Worm (Caenorhabditis elegans): ENCODE results near the gene unc-82.

Gene unc-82

ce11 chrIV:7487554-7488456 is 63.5 kb downstream of the unc-82 start, which contains the start of the genes his-60 and his-59 (continued):
- peak; percentile 31 for TF ChIP-seq T07F8.4 (tag; optimal IDR thresholded peaks at IDR 0.05)
- TF ChIP-seq akir-1 (GFP tag; optimal IDR thresholded peaks at IDR 0.05): no peak
- TF ChIP-seq rpc-1 (optimal IDR thresholded peaks at IDR 0.05): no peak
- no peak for TF ChIP-seq rpc-1 (tag; optimal IDR thresholded peaks at IDR 0.05)
- TF ChIP-seq madf-8 (GFP tag; conservative IDR thresholded peaks at IDR 0.05): no peak; the same call in 1 of the 2 replicates
- no peak for TF ChIP-seq nfya-1 (tag; optimal IDR thresholded peaks at IDR 0.05; ENCODE audit: borderline replicate concordance, insufficient read depth)
- TF ChIP-seq rcor-1 (GFP tag; IDR thresholded peaks at IDR 0.05): no peak; the same call in 1 of the 2 replicates
- peak; percentile 59 for TF ChIP-seq zim-3 (tag; optimal IDR thresholded peaks at IDR 0.05)
- no peak for TF ChIP-seq F22D6.2 (tag; optimal IDR thresholded peaks at IDR 0.05)
- TF ChIP-seq snpc-3.4 (tag; optimal IDR thresholded peaks at IDR 0.05): peak; percentile 51
- TF ChIP-seq aptf-2 (GFP tag; conservative IDR thresholded peaks at IDR 0.05): 0 out of 2 replicates have a peak, but pooled peaks have one; percentile 12
- peak; percentile 51 for TF ChIP-seq egrh-3 (GFP tag; IDR thresholded peaks at IDR 0.05)
- TF ChIP-seq B0035.1 (tag; optimal IDR thresholded peaks at IDR 0.05): no peak
- no peak for TF ChIP-seq lin-40 (tag; optimal IDR thresholded peaks at IDR 0.05)

ce11 chrIV:7488457-7488783 is 64.1 kb downstream of the unc-82 start:
- TF ChIP-seq F33H1.4 (GFP tag; IDR thresholded peaks at IDR 0.05) (no peak), madf-6 (GFP tag; IDR thresholded peaks at IDR 0.05) (peak; percentile 63), bed-1 (GFP tag; IDR thresholded peaks at IDR 0.05) (no peak), F39B2.1 (GFP tag; IDR thresholded peaks at IDR 0.05) (peak; percentile 13; the same call in 1 of the 2 replicates), zfh-2 (GFP tag; conservative IDR thresholded peaks at IDR 0.05) (no peak), lin-54 (GFP tag; optimal IDR thresholded peaks at IDR 0.05) (peak; percentile 35), lir-1 (GFP tag; conservative IDR thresholded peaks at IDR 0.05) (no peak), hmg-20 (GFP tag; IDR thresholded peaks at IDR 0.05) (no peak), attf-6 (GFP tag; IDR thresholded peaks at IDR 0.05) (peak; percentile 63), tbx-9 (tag; optimal IDR thresholded peaks at IDR 0.05; ENCODE audit: borderline replicate concordance) (no peak), K11D2.4 (GFP tag; IDR thresholded peaks at IDR 0.05) (no peak), attf-3 (GFP tag; conservative IDR thresholded peaks at IDR 0.05) (no peak), hlh-12 (tag; optimal IDR thresholded peaks at IDR 0.05) (no peak), nfya-1 (tag; optimal IDR thresholded peaks at IDR 0.05; ENCODE audit: borderline replicate concordance, insufficient read depth) (no peak), tlf-1 (GFP tag; optimal IDR thresholded peaks at IDR 0.05) (peak; percentile 51), F55B11.4 (tag; optimal IDR thresholded peaks at IDR 0.05; ENCODE audit: borderline replicate concordance, insufficient read depth) (no peak), B0035.1 (tag; optimal IDR thresholded peaks at IDR 0.05) (no peak), hlh-26 (GFP tag; conservative IDR thresholded peaks at IDR 0.05) (no peak), cebp-2 (GFP tag; IDR thresholded peaks at IDR 0.05) (peak; percentile 75; the same call in 1 of the 2 replicates), athp-1 (tag; optimal IDR thresholded peaks at IDR 0.05) (peak; percentile 27), atf-7 (tag; optimal IDR thresholded peaks at IDR 0.05) (no peak), Y53G8AR.9 (GFP tag; conservative IDR thresholded peaks at IDR 0.05) (peak; percentile 85), nhr-27 (tag; optimal IDR thresholded peaks at IDR 0.05) (no peak), T07F8.4 (tag; optimal IDR thresholded peaks at IDR 0.05) (no peak), nfyb-1 (GFP tag; IDR thresholded peaks at IDR 0.05) (no peak), B0336.3 (GFP tag; IDR thresholded peaks at IDR 0.05) (peak; percentile 84), rcor-1 (GFP tag; IDR thresholded peaks at IDR 0.05) (no peak), F23B12.7 (tag; optimal IDR thresholded peaks at IDR 0.05; ENCODE audit: insufficient read depth) (no peak), him-1 (tag; optimal IDR thresholded peaks at IDR 0.05) (no peak), sdz-38 (tag; optimal IDR thresholded peaks at IDR 0.05) (no peak), lin-35 (GFP tag; optimal IDR thresholded peaks at IDR 0.05) (no peak), F37B4.10 (GFP tag; IDR thresholded peaks at IDR 0.05) (0 out of 2 replicates have a peak, but pooled peaks have one; percentile 2), B0019.2 (GFP tag; conservative IDR thresholded peaks at IDR 0.05) (no peak), snpc-4 (GFP tag; optimal IDR thresholded peaks at IDR 0.05) (no peak), snpc-4 (tag; optimal IDR thresholded peaks at IDR 0.05) (peak in 1 of 4 experiments; percentile 75)

Data from whole organism, young adult.